5 worm cellular contexts compared by ENCODE assay signal in genomic region chrV:12934976-12935375, ce11.
TF ChIP-seq lines count a peak whose summit lies in the region.

Gene T16G1.7 (minus strand): TSS chrV:12935112.

TF ChIP-seq in whole organism, L1 larva, 84 proteins besides CTCF, POLR2A, EP300 and RAD21 (continues in another document):
- TF ChIP-seq lin-35 (GFP tag; optimal IDR thresholded peaks at IDR 0.05; lab: Kevin White, UChicago) (peak in 1 of 2 experiments; percentile 42), unc-86 (tag; optimal IDR thresholded peaks at IDR 0.05; lab: Kevin White, UChicago) (no peak), mdl-1 (tag; optimal IDR thresholded peaks at IDR 0.05; lab: Kevin White, UChicago) (no peak), nhr-237 (tag; optimal IDR thresholded peaks at IDR 0.05; lab: Kevin White, UChicago) (no peak), nhr-84 (tag; optimal IDR thresholded peaks at IDR 0.05; lab: Kevin White, UChicago) (no peak), lin-15B (tag; optimal IDR thresholded peaks at IDR 0.05; lab: Kevin White, UChicago) (no peak), tbx-2 (tag; optimal IDR thresholded peaks at IDR 0.05; lab: Kevin White, UChicago) (no peak), nhr-20 (tag; optimal IDR thresholded peaks at IDR 0.05; lab: Kevin White, UChicago) (peak; percentile 85), irx-1 (tag; optimal IDR thresholded peaks at IDR 0.05; lab: Kevin White, UChicago) (no peak), pax-3 (tag; optimal IDR thresholded peaks at IDR 0.05; lab: Kevin White, UChicago) (no peak), egl-27 (tag; optimal IDR thresholded peaks at IDR 0.05; lab: Kevin White, UChicago) (no peak), elt-2 (tag; optimal IDR thresholded peaks at IDR 0.05; lab: Kevin White, UChicago) (peak; percentile 87), efl-1 (optimal IDR thresholded peaks at IDR 0.05; lab: Kevin White, UChicago) (no peak), efl-1 (GFP tag; optimal IDR thresholded peaks at IDR 0.05 in 1 of 2; lab: Kevin White, UChicago) (peak in 1 of 2 experiments; percentile 59), alr-1 (tag; optimal IDR thresholded peaks at IDR 0.05; lab: Kevin White, UChicago; ENCODE audit: borderline replicate concordance) (no peak), mab-9 (GFP tag; IDR thresholded peaks at IDR 0.05; lab: Robert Waterston, UW) (no peak), ceh-8 (GFP tag; optimal IDR thresholded peaks at IDR 0.05; lab: Kevin White, UChicago) (no peak), ces-1 (GFP tag; optimal IDR thresholded peaks at IDR 0.05; lab: Kevin White, UChicago) (no peak), nhr-19 (GFP tag; conservative IDR thresholded peaks at IDR 0.05; lab: Robert Waterston, UW) (no peak)

TF ChIP-seq in whole organism, L2 larva, 48 proteins besides CTCF, POLR2A, EP300 and RAD21:
- no peak for TF ChIP-seq ama-1 (optimal IDR thresholded peaks at IDR 0.05; lab: Kevin White, UChicago)
- TF ChIP-seq sma-9 (GFP tag; optimal IDR thresholded peaks at IDR 0.05; lab: Kevin White, UChicago), result peak; percentile 72
- TF ChIP-seq sma-9 (tag; optimal IDR thresholded peaks at IDR 0.05; lab: Kevin White, UChicago), result no peak
- peak; percentile 67 for TF ChIP-seq fos-1 (tag; optimal IDR thresholded peaks at IDR 0.05; lab: Kevin White, UChicago)

TF ChIP-seq in whole organism, L3 larva, 47 proteins besides CTCF, POLR2A, EP300 and RAD21:
- TF ChIP-seq pqm-1 (tag; optimal IDR thresholded peaks at IDR 0.05; lab: Kevin White, UChicago) (peak; percentile 89), elt-2 (tag; optimal IDR thresholded peaks at IDR 0.05; lab: Kevin White, UChicago) (peak; percentile 91), pha-4 (tag; optimal IDR thresholded peaks at IDR 0.05; lab: Kevin White, UChicago) (peak; percentile 49), nhr-67 (tag; optimal IDR thresholded peaks at IDR 0.05; lab: Kevin White, UChicago) (no peak), jun-1 (tag; optimal IDR thresholded peaks at IDR 0.05; lab: Kevin White, UChicago) (peak; percentile 55)
TF ChIP-seq in whole organism, L3 larva: peak in this region for 4.

TF ChIP-seq in whole organism, L4 larva, 104 proteins besides CTCF, POLR2A, EP300 and RAD21:
- TF ChIP-seq aha-1 (tag; lab: Kevin White, UChicago) (peak; percentile 29), nhr-10 (tag; optimal IDR thresholded peaks at IDR 0.05; lab: Kevin White, UChicago) (no peak), dve-1 (tag; optimal IDR thresholded peaks at IDR 0.05; lab: Kevin White, UChicago; ENCODE audit: insufficient read depth) (peak; percentile 76), nhr-77 (tag; optimal IDR thresholded peaks at IDR 0.05; lab: Kevin White, UChicago) (peak; percentile 68), nhr-28 (tag; optimal IDR thresholded peaks at IDR 0.05; lab: Kevin White, UChicago) (peak; percentile 96), nhr-102 (tag; optimal IDR thresholded peaks at IDR 0.05; lab: Kevin White, UChicago) (peak; percentile 66), tra-1 (GFP tag; IDR thresholded peaks at IDR 0.05; lab: Robert Waterston, UW) (0 out of 2 replicates have a peak, but pooled peaks have one; percentile 42), hlh-11 (tag; optimal IDR thresholded peaks at IDR 0.05; lab: Kevin White, UChicago) (peak; percentile 82), F37D6.2 (tag; optimal IDR thresholded peaks at IDR 0.05; lab: Kevin White, UChicago) (no peak), mdl-1 (tag; optimal IDR thresholded peaks at IDR 0.05; lab: Kevin White, UChicago) (peak in 1 of 2 experiments; percentile 51), lin-1 (GFP tag; IDR thresholded peaks at IDR 0.05; lab: Robert Waterston, UW) (peak; percentile 72; the same call in 1 of the 2 replicates), hlh-30 (tag; optimal IDR thresholded peaks at IDR 0.05; lab: Kevin White, UChicago; ENCODE audit: insufficient read depth) (peak; percentile 15), jun-1 (tag; optimal IDR thresholded peaks at IDR 0.05; lab: Kevin White, UChicago) (no peak), pqm-1 (tag; optimal IDR thresholded peaks at IDR 0.05; lab: Kevin White, UChicago) (peak; percentile 98), php-3 (GFP tag; IDR thresholded peaks at IDR 0.05; lab: Robert Waterston, UW) (peak; percentile 68; the same call in 1 of the 2 replicates), lir-3 (tag; optimal IDR thresholded peaks at IDR 0.05; lab: Kevin White, UChicago) (no peak), daf-16 (GFP tag; optimal IDR thresholded peaks at IDR 0.05; lab: Kevin White, UChicago) (no peak), daf-16 (tag; optimal IDR thresholded peaks at IDR 0.05; lab: Kevin White, UChicago) (peak; percentile 77), mep-1 (tag; optimal IDR thresholded peaks at IDR 0.05; lab: Kevin White, UChicago) (no peak), rbr-2 (tag; optimal IDR thresholded peaks at IDR 0.05; lab: Kevin White, UChicago) (no peak), unc-62 (GFP tag; optimal IDR thresholded peaks at IDR 0.05 in 1 of 2; lab: Kevin White, UChicago) (peak in 1 of 2 experiments; percentile 26), unc-62 (tag; optimal IDR thresholded peaks at IDR 0.05; lab: Kevin White, UChicago) (no peak), dmd-8 (GFP tag; IDR thresholded peaks at IDR 0.05; lab: Robert Waterston, UW) (no peak), nhr-41 (GFP tag; IDR thresholded peaks at IDR 0.05; lab: Robert Waterston, UW) (peak; percentile 54; the same call in 1 of the 2 replicates), mxl-3 (GFP tag; optimal IDR thresholded peaks at IDR 0.05; lab: Kevin White, UChicago) (peak; percentile 58), skn-1 (tag; optimal IDR thresholded peaks at IDR 0.05; lab: Kevin White, UChicago) (no peak), T20F7.1 (GFP tag; optimal IDR thresholded peaks at IDR 0.05; lab: Kevin White, UChicago) (peak; percentile 13), dmd-6 (GFP tag; IDR thresholded peaks at IDR 0.05; lab: Robert Waterston, UW) (peak; percentile 96), snpc-1.2 (GFP tag; IDR thresholded peaks at IDR 0.05; lab: Robert Waterston, UW) (no peak)
TF ChIP-seq in whole organism, L4 larva: peak in this region for 18.

TF ChIP-seq in whole organism, young adult, 124 proteins besides CTCF, POLR2A, EP300 and RAD21:
- TF ChIP-seq ztf-6 (GFP tag; IDR thresholded peaks at IDR 0.05; lab: Robert Waterston, UW), result no peak
- no peak for TF ChIP-seq aptf-2 (GFP tag; conservative IDR thresholded peaks at IDR 0.05; lab: Robert Waterston, UW)
- TF ChIP-seq nhr-80 (tag; optimal IDR thresholded peaks at IDR 0.05; lab: Kevin White, UChicago), result peak; percentile 98
- peak; percentile 59; the same call in 1 of the 2 replicates for TF ChIP-seq dox-1 (GFP tag; IDR thresholded peaks at IDR 0.05; lab: Robert Waterston, UW)
- TF ChIP-seq gei-17 (GFP tag; optimal IDR thresholded peaks at IDR 0.05; lab: Kevin White, UChicago), result no peak
- TF ChIP-seq rpc-1 (optimal IDR thresholded peaks at IDR 0.05; lab: Kevin White, UChicago), result no peak
- TF ChIP-seq rpc-1 (tag; optimal IDR thresholded peaks at IDR 0.05; lab: Kevin White, UChicago), result no peak
- no peak for TF ChIP-seq pha-4 (tag; optimal IDR thresholded peaks at IDR 0.05; lab: Kevin White, UChicago)
- no peak for TF ChIP-seq K11D2.4 (GFP tag; IDR thresholded peaks at IDR 0.05; lab: Robert Waterston, UW)
- no peak for TF ChIP-seq F57A8.1 (GFP tag; optimal IDR thresholded peaks at IDR 0.05; lab: Kevin White, UChicago)
- TF ChIP-seq unc-130 (GFP tag; optimal IDR thresholded peaks at IDR 0.05; lab: Kevin White, UChicago), result no peak
- TF ChIP-seq nhr-90 (tag; optimal IDR thresholded peaks at IDR 0.05; lab: Kevin White, UChicago), result peak; percentile 29
- no peak for TF ChIP-seq mel-28 (tag; optimal IDR thresholded peaks at IDR 0.05; lab: Kevin White, UChicago; ENCODE audit: borderline replicate concordance)
- TF ChIP-seq atf-7 (tag; optimal IDR thresholded peaks at IDR 0.05; lab: Kevin White, UChicago), result peak; percentile 12
- TF ChIP-seq hlh-12 (tag; optimal IDR thresholded peaks at IDR 0.05; lab: Kevin White, UChicago), result no peak
- peak; percentile 68 for TF ChIP-seq ets-4 (GFP tag; optimal IDR thresholded peaks at IDR 0.05; lab: Kevin White, UChicago)
- TF ChIP-seq nfyb-1 (GFP tag; IDR thresholded peaks at IDR 0.05; lab: Robert Waterston, UW), result no peak
- TF ChIP-seq F55B11.4 (tag; optimal IDR thresholded peaks at IDR 0.05; lab: Kevin White, UChicago; ENCODE audit: borderline replicate concordance, insufficient read depth), result no peak
- TF ChIP-seq ztf-22 (GFP tag; optimal IDR thresholded peaks at IDR 0.05; lab: Kevin White, UChicago), result peak; percentile 30
